Fruit fly (Drosophila melanogaster) whole organism, embryonic: ENCODE measurements around the gene Ptpmeg2.
A peak's percentile ranks its signal among the peaks of the same experiment; 100 is the strongest.

Source experiments
- ATbp ChIP-seq: fragments of 200-800 bp; sonication (Bioruptor generic); optimal IDR thresholded peaks from 2 replicates; lab custom pipeline; 2017; ENCODE audit warnings: missing biosample characterization, mild to moderate bottlenecking, missing genetic modification characterization, missing genetic modification reagents
- Asciz ChIP-seq: fragments of 200-800 bp; sonication (Bioruptor generic); optimal IDR thresholded peaks from 2 replicates; lab custom pipeline; 2017; ENCODE audit warnings: missing biosample characterization, mild to moderate bottlenecking, missing genetic modification characterization, missing genetic modification reagents
- BtbVII ChIP-seq: fragments of 200-800 bp; sonication (Bioruptor generic); optimal IDR thresholded peaks from 3 replicates; lab custom pipeline; 2017; ENCODE audit warnings: missing biosample characterization, mild to moderate bottlenecking, missing genetic modification characterization
- CG10979 ChIP-seq: fragments of 200-800 bp; sonication (Bioruptor generic); optimal IDR thresholded peaks from 2 replicates; lab custom pipeline; 2018; ENCODE audit warnings: missing biosample characterization, mild to moderate bottlenecking, missing genetic modification characterization, moderate library complexity
- CG12391 ChIP-seq: fragments of 200-800 bp; sonication (Bioruptor generic); optimal IDR thresholded peaks from 3 replicates; lab custom pipeline; 2018; ENCODE audit warnings: missing biosample characterization, mild to moderate bottlenecking, missing genetic modification characterization, moderate library complexity
- CG13424 ChIP-seq: fragments of 200-800 bp; sonication (Bioruptor generic); optimal IDR thresholded peaks from 2 replicates; lab custom pipeline; 2019; ENCODE audit warnings: missing biosample characterization, mild to moderate bottlenecking, missing genetic modification characterization, moderate library complexity
- CG16815 ChIP-seq: fragments of 200-800 bp; sonication (Bioruptor generic); optimal IDR thresholded peaks from 3 replicates; lab custom pipeline; 2017; ENCODE audit warnings: missing biosample characterization, mild to moderate bottlenecking, missing genetic modification characterization
- CG17328 ChIP-seq: fragments of 200-800 bp; sonication (Bioruptor generic); IDR thresholded peaks from 2 replicates; pipeline ENCODE4 v1.3.6; 2022; ENCODE audit warnings: missing biosample characterization, missing genetic modification characterization
- CG17359 ChIP-seq: fragments of 200-800 bp; sonication (Bioruptor generic); optimal IDR thresholded peaks from 3 replicates; lab custom pipeline; 2018; ENCODE audit warnings: missing biosample characterization, mild to moderate bottlenecking, missing genetic modification characterization, moderate library complexity
- CG17829 ChIP-seq: fragments of 200-800 bp; optimal IDR thresholded peaks from 2 replicates; lab custom pipeline; 2019; ENCODE audit warnings: missing biosample characterization, mild to moderate bottlenecking, missing genetic modification characterization, moderate library complexity
- CG18262 ChIP-seq: fragments of 200-800 bp; optimal IDR thresholded peaks from 3 replicates; lab custom pipeline; 2019; ENCODE audit warnings: missing biosample characterization, mild to moderate bottlenecking, missing genetic modification characterization, moderate library complexity
- CG2712 ChIP-seq: fragments of 200-800 bp; optimal IDR thresholded peaks from 3 replicates; lab custom pipeline; 2019; ENCODE audit warnings: missing biosample characterization, mild to moderate bottlenecking, missing genetic modification characterization, moderate library complexity
- CG30403 ChIP-seq: fragments of 200-800 bp; sonication (Bioruptor generic); optimal IDR thresholded peaks from 3 replicates; lab custom pipeline; 2016; ENCODE audit warnings: missing biosample characterization, missing genetic modification characterization
- CG31441 ChIP-seq: fragments of 200-800 bp; sonication (Bioruptor generic); IDR thresholded peaks from 2 replicates; pipeline ENCODE4 v1.3.6; 2022; ENCODE audit warnings: missing biosample characterization, missing genetic modification characterization
- CG33213 ChIP-seq: fragments of 200-800 bp; sonication (Bioruptor generic); optimal IDR thresholded peaks from 3 replicates; lab custom pipeline; 2016; ENCODE audit warnings: missing biosample characterization, missing genetic modification characterization
- CG3407 ChIP-seq: fragments of 200-800 bp; sonication (Bioruptor generic); optimal IDR thresholded peaks from 2 replicates; lab custom pipeline; 2018; ENCODE audit warnings: missing biosample characterization, mild to moderate bottlenecking, missing genetic modification characterization
- CG7963 ChIP-seq: fragments of 200-800 bp; sonication (Bioruptor generic); IDR thresholded peaks from 3 replicates; pipeline ENCODE4 v1.3.6; 2022; ENCODE audit warnings: missing biosample characterization, missing genetic modification characterization; ENCODE audit not compliant: partially characterized antibody
- CG8089 ChIP-seq: fragments of 200-800 bp; sonication (Bioruptor generic); optimal IDR thresholded peaks from 3 replicates; lab custom pipeline; 2016; ENCODE audit warnings: missing biosample characterization, missing genetic modification characterization
- CG8388 ChIP-seq: fragments of 200-800 bp; sonication (Bioruptor generic); optimal IDR thresholded peaks from 2 replicates; lab custom pipeline; 2019; ENCODE audit warnings: missing biosample characterization, mild to moderate bottlenecking, missing genetic modification characterization, moderate library complexity
- CG9609 ChIP-seq: fragments of 200-800 bp; sonication (Bioruptor generic); optimal IDR thresholded peaks from 3 replicates; lab custom pipeline; 2016; ENCODE audit warnings: missing biosample characterization, missing genetic modification characterization
- CG9727 ChIP-seq: fragments of 200-800 bp; sonication (Bioruptor generic); optimal IDR thresholded peaks from 3 replicates; lab custom pipeline; 2017; ENCODE audit warnings: missing biosample characterization, mild to moderate bottlenecking, missing genetic modification characterization
- Chrac-16 ChIP-seq: fragments of 200-800 bp; sonication (Bioruptor generic); optimal IDR thresholded peaks from 3 replicates; lab custom pipeline; 2016; ENCODE audit warnings: missing biosample characterization, missing genetic modification characterization
- D ChIP-seq, 2 experiments: fragments of 200-800 bp in 1 of 2; fragments of >200 bp in 1 of 2; sonication (Bioruptor generic) in 1 of 2; optimal IDR thresholded peaks; 2 replicates in 1 of 2; 3 replicates in 1 of 2; lab custom pipeline; 2017; ENCODE audit warnings: mild to moderate bottlenecking in 1 of 2, missing biosample characterization in 1 of 2, missing genetic modification characterization in 1 of 2, missing genetic modification reagents in 1 of 2
- Dip2 ChIP-seq: fragments of 200-800 bp; sonication (Bioruptor generic); IDR thresholded peaks from 2 replicates; pipeline ENCODE4 v1.3.6; 2022; ENCODE audit warnings: missing biosample characterization, missing genetic modification characterization
- Drgx ChIP-seq: fragments of 200-800 bp; sonication (Bioruptor generic); IDR thresholded peaks from 2 replicates; pipeline ENCODE4 v1.3.6; 2022; ENCODE audit warnings: missing biosample characterization, missing genetic modification characterization
- Eip74EF ChIP-seq, 2 experiments: fragments of 200-800 bp in 1 of 2; fragments of >200 bp in 1 of 2; sonication (Bioruptor generic) in 1 of 2; optimal IDR thresholded peaks; 2 replicates each; lab custom pipeline; 2017 to 2019; ENCODE audit warnings: missing biosample characterization in 2 of 2, missing genetic modification characterization in 2 of 2, mild to moderate bottlenecking in 1 of 2, moderate library complexity in 1 of 2
- Hr51 ChIP-seq, 2 experiments: fragments of 200-800 bp; sonication (Bioruptor generic); optimal IDR thresholded peaks; 2 replicates in 1 of 2; 3 replicates in 1 of 2; lab custom pipeline; 2016 to 2018; ENCODE audit warnings: missing biosample characterization in 2 of 2, missing genetic modification characterization in 2 of 2, mild to moderate bottlenecking in 1 of 2, moderate library complexity in 1 of 2
- Hsf ChIP-seq: fragments of 200-800 bp; sonication (Bioruptor generic); optimal IDR thresholded peaks from 3 replicates; lab custom pipeline; 2016; ENCODE audit warnings: missing biosample characterization, missing genetic modification characterization
- Oli ChIP-seq: fragments of 200-800 bp; sonication (Bioruptor generic); optimal IDR thresholded peaks from 2 replicates; lab custom pipeline; 2018; ENCODE audit warnings: missing biosample characterization, mild to moderate bottlenecking, missing genetic modification characterization, moderate library complexity
- Pdp1 ChIP-seq, 2 experiments: fragments of 200-800 bp; sonication (Bioruptor generic); optimal IDR thresholded peaks; 3 replicates each; lab custom pipeline; 2016; ENCODE audit warnings: missing biosample characterization in 2 of 2, missing genetic modification characterization in 2 of 2, mild to moderate bottlenecking in 1 of 2, moderate library complexity in 1 of 2
- Ravus ChIP-seq: fragments of 200-800 bp; sonication (Bioruptor generic); IDR thresholded peaks from 2 replicates; pipeline ENCODE4 v1.3.6; 2022; ENCODE audit warnings: missing biosample characterization, missing genetic modification characterization
- Sox102F ChIP-seq: fragments of 200-800 bp; sonication (Bioruptor generic); optimal IDR thresholded peaks from 2 replicates; lab custom pipeline; 2018; ENCODE audit warnings: missing biosample characterization, mild to moderate bottlenecking, missing genetic modification characterization, moderate library complexity
- Xrp1 ChIP-seq: fragments of 200-800 bp; sonication (Bioruptor generic); IDR thresholded peaks from 2 replicates; pipeline ENCODE4 v1.3.6; 2022; ENCODE audit warnings: missing biosample characterization, missing genetic modification characterization
- bsh ChIP-seq, 2 experiments: fragments of 200-800 bp; sonication (Bioruptor generic); optimal IDR thresholded peaks; 2 replicates each; lab custom pipeline; 2017 to 2018; ENCODE audit warnings: mild to moderate bottlenecking in 2 of 2, missing biosample characterization in 2 of 2, missing genetic modification characterization in 2 of 2, moderate library complexity in 1 of 2
- cato ChIP-seq: fragments of 200-800 bp; sonication (Bioruptor generic); optimal IDR thresholded peaks from 2 replicates; lab custom pipeline; 2016; ENCODE audit warnings: missing biosample characterization, missing genetic modification characterization, borderline replicate concordance
- chn ChIP-seq: fragments of 200-800 bp; sonication (Bioruptor generic); optimal IDR thresholded peaks from 2 replicates; lab custom pipeline; 2016; ENCODE audit warnings: missing biosample characterization, missing genetic modification characterization
- crp ChIP-seq, 2 experiments: fragments of 200-800 bp; sonication (Bioruptor generic); optimal IDR thresholded peaks; 2 replicates in 1 of 2; 3 replicates in 1 of 2; lab custom pipeline; 2017; ENCODE audit warnings: missing biosample characterization in 2 of 2, missing genetic modification characterization in 2 of 2, mild to moderate bottlenecking in 1 of 2, moderate library complexity in 1 of 2
- danr ChIP-seq: fragments of 200-800 bp; sonication (Bioruptor generic); IDR thresholded peaks from 2 replicates; pipeline ENCODE4 v1.3.6; 2022; ENCODE audit warnings: missing biosample characterization, missing genetic modification characterization
- dmrt11E ChIP-seq: fragments of 200-800 bp; sonication (Bioruptor generic); optimal IDR thresholded peaks from 3 replicates; lab custom pipeline; 2018; ENCODE audit warnings: missing biosample characterization, mild to moderate bottlenecking, missing genetic modification characterization, moderate library complexity
- grau ChIP-seq: fragments of 200-800 bp; optimal IDR thresholded peaks from 3 replicates; lab custom pipeline; 2019; ENCODE audit warnings: missing biosample characterization, mild to moderate bottlenecking, missing genetic modification characterization, moderate library complexity
- her ChIP-seq: fragments of 200-800 bp; sonication (Bioruptor generic); optimal IDR thresholded peaks from 2 replicates; lab custom pipeline; 2016; ENCODE audit warnings: missing biosample characterization, missing genetic modification characterization
- otp ChIP-seq: fragments of 200-800 bp; sonication (Bioruptor generic); IDR thresholded peaks from 3 replicates; pipeline ENCODE4, ENCODE4 v1.3.6; 2022; ENCODE audit warnings: missing biosample characterization, missing genetic modification characterization
- pum ChIP-seq: fragments of 200-800 bp; sonication (Bioruptor generic); optimal IDR thresholded peaks from 2 replicates; lab custom pipeline; 2016; ENCODE audit warnings: missing biosample characterization, missing genetic modification characterization
- ranshi ChIP-seq: fragments of 200-800 bp; sonication (Bioruptor generic); IDR thresholded peaks from 2 replicates; pipeline ENCODE4 v1.3.6; 2022; ENCODE audit warnings: missing biosample characterization, missing genetic modification characterization
- slou ChIP-seq: fragments of 200-800 bp; sonication (Bioruptor generic); optimal IDR thresholded peaks from 3 replicates; lab custom pipeline; 2016; ENCODE audit warnings: missing biosample characterization, missing genetic modification characterization
- sob ChIP-seq: fragments of 200-800 bp; sonication (Bioruptor generic); IDR thresholded peaks from 2 replicates; pipeline ENCODE4 v1.3.6; 2022; ENCODE audit warnings: missing biosample characterization, missing genetic modification characterization
- vnd ChIP-seq: fragments of 200-800 bp; sonication (Bioruptor generic); IDR thresholded peaks from 3 replicates; pipeline ENCODE4 v1.3.6; 2022; ENCODE audit warnings: missing biosample characterization, missing genetic modification characterization; ENCODE audit not compliant: partially characterized antibody
- zf30C ChIP-seq: fragments of 200-800 bp; sonication (Bioruptor generic); optimal IDR thresholded peaks from 3 replicates; lab custom pipeline; 2018; ENCODE audit warnings: missing biosample characterization, mild to moderate bottlenecking, missing genetic modification characterization
- zfh1 ChIP-seq: fragments of 200-800 bp; sonication (Bioruptor generic); IDR thresholded peaks from 3 replicates; pipeline ENCODE4 v1.3.6; 2022; ENCODE audit warnings: missing biosample characterization, missing genetic modification characterization

The Ptpmeg2 gene

dm6 chrX:9615471-9615870, 43.5 kb downstream of the Ptpmeg2 start (continued):
- TF ChIP-seq slou (GFP tag; lab: Kevin White, UChicago) (no peak), Pdp1 (GFP tag; optimal IDR thresholded peaks at IDR 0.05; lab: Kevin White, UChicago) (peak in 1 of 2 experiments; percentile 16), otp (GFP tag; lab: Robert Waterston, UW) (no peak), Dip2 (GFP tag; lab: Robert Waterston, UW) (no peak), Sox102F (GFP tag; lab: Kevin White, UChicago) (no peak), CG17359 (tag; lab: Kevin White, UChicago) (peak; percentile 32), CG3407 (GFP tag; lab: Kevin White, UChicago) (peak; percentile 11), CG9609 (GFP tag; lab: Kevin White, UChicago) (no peak), Drgx (GFP tag; lab: Robert Waterston, UW) (0 out of 2 replicates have a peak, but pooled peaks have one; percentile 11), Chrac-16 (GFP tag; lab: Kevin White, UChicago) (peak; percentile 16), ranshi (GFP tag; lab: Robert Waterston, UW) (no peak), CG8089 (no peak), CG9727 (peak; percentile 49), crp (GFP tag; optimal IDR thresholded peaks at IDR 0.05; lab: Kevin White, UChicago) (peak in 1 of 2 experiments; percentile 28), ATbp (GFP tag; lab: Kevin White, UChicago) (peak; percentile 37), CG13424 (tag; lab: Kevin White, UChicago) (peak; percentile 31), bsh (GFP tag; optimal IDR thresholded peaks at IDR 0.05; lab: Kevin White, UChicago) (peak in 1 of 2 experiments; percentile 36), CG30403 (GFP tag; lab: Kevin White, UChicago) (peak; percentile 36), sob (GFP tag; lab: Robert Waterston, UW) (no peak), CG17829 (tag; lab: Kevin White, UChicago) (peak; percentile 37), dmrt11E (peak; percentile 49), Eip74EF (GFP tag; optimal IDR thresholded peaks at IDR 0.05; lab: Kevin White, UChicago) (peak in 1 of 2 experiments; percentile 18), CG7963 (no peak), Oli (tag; lab: Kevin White, UChicago) (peak; percentile 52), Asciz (no peak), her (GFP tag; lab: Kevin White, UChicago) (no peak), CG10979 (tag; lab: Kevin White, UChicago) (peak; percentile 68), grau (tag; lab: Kevin White, UChicago) (peak; percentile 25), BtbVII (GFP tag; lab: Kevin White, UChicago) (no peak), CG16815 (peak; percentile 38), cato (GFP tag; lab: Kevin White, UChicago) (no peak), zfh1 (no peak), D (optimal IDR thresholded peaks at IDR 0.05; lab: Kevin White, UChicago) (no peak), D (GFP tag; optimal IDR thresholded peaks at IDR 0.05; lab: Kevin White, UChicago) (peak; percentile 50), zf30C (GFP tag; lab: Kevin White, UChicago) (no peak), pum (GFP tag; lab: Kevin White, UChicago) (peak; percentile 23), CG12391 (tag; lab: Kevin White, UChicago) (peak; percentile 39), Ravus (GFP tag; lab: Robert Waterston, UW) (no peak), Hsf (GFP tag; lab: Kevin White, UChicago) (peak; percentile 17), CG8388 (peak; percentile 47), CG31441 (GFP tag; lab: Robert Waterston, UW) (peak; percentile 38), vnd (GFP tag; lab: Robert Waterston, UW) (no peak), Hr51 (GFP tag; optimal IDR thresholded peaks at IDR 0.05; lab: Kevin White, UChicago) (peak in 1 of 2 experiments; percentile 37), CG2712 (tag; lab: Kevin White, UChicago) (peak; percentile 60), CG33213 (no peak), Xrp1 (GFP tag; lab: Robert Waterston, UW) (peak; percentile 13; the same call in 1 of the 2 replicates), danr (GFP tag; lab: Robert Waterston, UW) (0 out of 2 replicates have a peak, but pooled peaks have one; percentile 17), CG18262 (tag; lab: Kevin White, UChicago) (peak; percentile 67), chn (GFP tag; lab: Kevin White, UChicago) (no peak), CG17328 (no peak)
